Worm (Caenorhabditis elegans) whole organism, L3 larva: ENCODE measurements around the gene T26G10.1.

Source experiments
- R02D3.7 ChIP-seq: fragments of 150-350 bp; optimal IDR thresholded peaks from 2 replicates; lab custom pipeline; 2014; ENCODE audit warnings: missing biosample characterization, missing genetic modification characterization
- ZK546.5 ChIP-seq: sonication (generic microtip); optimal IDR thresholded peaks from 2 replicates; lab custom pipeline; 2017; ENCODE audit warnings: missing biosample characterization, missing genetic modification characterization
- aly-2 ChIP-seq: fragments of 150-350 bp; optimal IDR thresholded peaks from 2 replicates; lab custom pipeline; 2014; ENCODE audit warnings: missing biosample characterization, missing genetic modification characterization
- ama-1 ChIP-seq: fragments of 150-350 bp; optimal IDR thresholded peaks from 2 replicates; lab custom pipeline; 2018
- ceh-16 ChIP-seq: sonication (generic microtip); optimal IDR thresholded peaks from 2 replicates; lab custom pipeline; 2017; ENCODE audit warnings: missing biosample characterization, missing genetic modification characterization
- ceh-28 ChIP-seq: fragments of 150-350 bp; optimal IDR thresholded peaks from 2 replicates; lab custom pipeline; 2014; ENCODE audit warnings: missing biosample characterization, missing genetic modification reagents, missing genetic modification characterization
- ceh-82 ChIP-seq: fragments of 150-350 bp; optimal IDR thresholded peaks from 2 replicates; lab custom pipeline; 2014; ENCODE audit warnings: missing biosample characterization, missing genetic modification characterization
- ceh-9 ChIP-seq: sonication (generic microtip); optimal IDR thresholded peaks from 2 replicates; lab custom pipeline; 2018; ENCODE audit warnings: missing biosample characterization, missing genetic modification characterization
- daf-12 ChIP-seq: fragments of 150-350 bp; optimal IDR thresholded peaks from 2 replicates; lab custom pipeline; 2014; ENCODE audit warnings: missing biosample characterization, missing genetic modification reagents, missing genetic modification characterization
- egl-27 ChIP-seq: sonication (generic microtip); optimal IDR thresholded peaks from 4 replicates; lab custom pipeline; 2017; ENCODE audit warnings: missing biosample characterization, missing genetic modification reagents, missing genetic modification characterization
- egl-5 ChIP-seq: fragments of 150-350 bp; optimal IDR thresholded peaks from 2 replicates; lab custom pipeline; 2017; ENCODE audit warnings: missing biosample characterization, missing genetic modification reagents, missing genetic modification characterization, inconsistent platforms
- elt-1 ChIP-seq: fragments of 150-350 bp; optimal IDR thresholded peaks from 2 replicates; lab custom pipeline; 2014; ENCODE audit warnings: missing biosample characterization, missing genetic modification characterization
- elt-2 ChIP-seq: sonication (generic microtip); optimal IDR thresholded peaks from 2 replicates; lab custom pipeline; 2016; ENCODE audit warnings: missing genetic modification reagents, mild to moderate bottlenecking, missing genetic modification characterization, missing compliant biosample characterization
- elt-3 ChIP-seq, 3 experiments: fragments of 150-350 bp in 1 of 3; sonication (generic microtip) in 2 of 3; optimal IDR thresholded peaks; 2 replicates in 2 of 3; 4 replicates in 1 of 3; lab custom pipeline; 2014 to 2017; ENCODE audit warnings: missing biosample characterization in 3 of 3, missing genetic modification characterization in 3 of 3
- eor-1 ChIP-seq, 2 experiments: fragments of 150-350 bp; optimal IDR thresholded peaks; 2 replicates each; lab custom pipeline; 2014 to 2018; ENCODE audit warnings: missing biosample characterization in 2 of 2, missing genetic modification characterization in 2 of 2
- fkh-10 ChIP-seq: sonication (generic microtip); optimal IDR thresholded peaks from 2 replicates; lab custom pipeline; 2017; ENCODE audit warnings: missing biosample characterization, missing genetic modification reagents, missing genetic modification characterization
- fkh-2 ChIP-seq: fragments of 150-350 bp; optimal IDR thresholded peaks from 2 replicates; lab custom pipeline; 2014; ENCODE audit warnings: missing biosample characterization, missing genetic modification reagents, missing genetic modification characterization
- fos-1 ChIP-seq: fragments of 150-350 bp; optimal IDR thresholded peaks from 2 replicates; lab custom pipeline; 2014; ENCODE audit warnings: missing biosample characterization, missing genetic modification characterization
- hmg-11 ChIP-seq: sonication (generic microtip); optimal IDR thresholded peaks from 2 replicates; lab custom pipeline; 2016; ENCODE audit warnings: missing genetic modification characterization, missing compliant biosample characterization
- jun-1 ChIP-seq: fragments of 150-350 bp; optimal IDR thresholded peaks from 2 replicates; lab custom pipeline; 2014; ENCODE audit warnings: missing biosample characterization, missing genetic modification reagents, missing genetic modification characterization
- lin-15B ChIP-seq: fragments of 150-350 bp; optimal IDR thresholded peaks from 2 replicates; lab custom pipeline; 2014; ENCODE audit warnings: missing biosample characterization, missing genetic modification characterization
- lin-39 ChIP-seq: fragments of 150-350 bp; optimal IDR thresholded peaks from 2 replicates; lab custom pipeline; 2018; ENCODE audit warnings: missing biosample characterization, missing genetic modification reagents, missing genetic modification characterization
- lsy-12 ChIP-seq: sonication (generic microtip); optimal IDR thresholded peaks from 2 replicates; lab custom pipeline; 2016; ENCODE audit warnings: mild to moderate bottlenecking, missing genetic modification characterization, missing compliant biosample characterization
- mdl-1 ChIP-seq: fragments of 150-350 bp; optimal IDR thresholded peaks from 2 replicates; lab custom pipeline; 2014; ENCODE audit warnings: missing biosample characterization, missing genetic modification characterization
- mml-1 ChIP-seq: fragments of 150-350 bp; sonication (generic microtip); optimal IDR thresholded peaks from 3 replicates; lab custom pipeline; 2014; ENCODE audit warnings: missing biosample characterization, missing genetic modification characterization
- nfya-1 ChIP-seq: sonication (generic microtip); optimal IDR thresholded peaks from 2 replicates; lab custom pipeline; 2017; ENCODE audit warnings: missing genetic modification characterization, mild to moderate bottlenecking, missing compliant biosample characterization, antibody characterized with exemption, moderate library complexity; ENCODE audit not compliant: insufficient read depth
- nhr-11 ChIP-seq: fragments of 150-350 bp; optimal IDR thresholded peaks from 2 replicates; lab custom pipeline; 2014; ENCODE audit warnings: missing biosample characterization, missing genetic modification characterization
- nhr-12 ChIP-seq: fragments of 150-350 bp; optimal IDR thresholded peaks from 2 replicates; lab custom pipeline; 2014; ENCODE audit warnings: missing biosample characterization, missing genetic modification characterization
- nhr-23 ChIP-seq: fragments of 150-350 bp; optimal IDR thresholded peaks from 2 replicates; lab custom pipeline; 2014; ENCODE audit warnings: missing biosample characterization, missing genetic modification reagents, missing genetic modification characterization
- nhr-237 ChIP-seq: fragments of 150-350 bp; optimal IDR thresholded peaks from 2 replicates; lab custom pipeline; 2014; ENCODE audit warnings: missing biosample characterization, missing genetic modification characterization
- nhr-25 ChIP-seq: sonication (generic microtip); optimal IDR thresholded peaks from 2 replicates; lab custom pipeline; 2017; ENCODE audit warnings: missing biosample characterization, missing genetic modification characterization
- nhr-28 ChIP-seq: fragments of 150-350 bp; optimal IDR thresholded peaks from 2 replicates; lab custom pipeline; 2014; ENCODE audit warnings: missing biosample characterization, missing genetic modification characterization
- nhr-43 ChIP-seq: sonication (generic microtip); optimal IDR thresholded peaks from 2 replicates; lab custom pipeline; 2016; ENCODE audit warnings: mild to moderate bottlenecking, missing genetic modification characterization, missing compliant biosample characterization; ENCODE audit not compliant: poor library complexity, severe bottlenecking
- nhr-67 ChIP-seq: fragments of 150-350 bp; optimal IDR thresholded peaks from 2 replicates; lab custom pipeline; 2014; ENCODE audit warnings: missing biosample characterization, missing genetic modification characterization
- nhr-76 ChIP-seq: fragments of 150-350 bp; sonication (generic microtip); optimal IDR thresholded peaks from 5 replicates; lab custom pipeline; 2014; ENCODE audit warnings: missing biosample characterization, missing genetic modification characterization
- nhr-77 ChIP-seq: fragments of 150-350 bp; optimal IDR thresholded peaks from 2 replicates; lab custom pipeline; 2014; ENCODE audit warnings: missing biosample characterization, missing genetic modification characterization
- pha-4 ChIP-seq: fragments of 150-350 bp; optimal IDR thresholded peaks from 2 replicates; lab custom pipeline; 2014; ENCODE audit warnings: missing biosample characterization, missing genetic modification reagents, missing genetic modification characterization
- pqm-1 ChIP-seq: fragments of 150-350 bp; optimal IDR thresholded peaks from 2 replicates; lab custom pipeline; 2017; ENCODE audit warnings: missing biosample characterization, missing genetic modification characterization, inconsistent platforms
- sea-2 ChIP-seq: fragments of 150-350 bp; sonication (generic microtip); optimal IDR thresholded peaks from 4 replicates; lab custom pipeline; 2014; ENCODE audit warnings: missing biosample characterization, missing genetic modification reagents, missing genetic modification characterization
- skn-1 ChIP-seq: fragments of 150-350 bp; optimal IDR thresholded peaks from 2 replicates; lab custom pipeline; 2014; ENCODE audit warnings: missing biosample characterization, missing genetic modification characterization
- snpc-4 ChIP-seq: fragments of 150-350 bp; optimal IDR thresholded peaks from 2 replicates; lab custom pipeline; 2014; ENCODE audit warnings: missing biosample characterization, missing genetic modification characterization
- tbx-2 ChIP-seq: sonication (generic microtip); optimal IDR thresholded peaks from 2 replicates; lab custom pipeline; 2016; ENCODE audit warnings: mild to moderate bottlenecking, missing genetic modification characterization, missing compliant biosample characterization
- unc-39 ChIP-seq: sonication (generic microtip); optimal IDR thresholded peaks from 4 replicates; lab custom pipeline; 2017; ENCODE audit warnings: missing biosample characterization, missing genetic modification characterization
- unc-62 ChIP-seq: fragments of 150-350 bp; sonication (generic microtip); optimal IDR thresholded peaks from 4 replicates; lab custom pipeline; 2014; ENCODE audit warnings: missing biosample characterization, missing genetic modification reagents, missing genetic modification characterization
- zag-1 ChIP-seq: fragments of 150-350 bp; optimal IDR thresholded peaks from 2 replicates; lab custom pipeline; 2014; ENCODE audit warnings: missing biosample characterization, missing genetic modification characterization
- ztf-11 ChIP-seq: fragments of 150-350 bp; optimal IDR thresholded peaks from 2 replicates; lab custom pipeline; 2014; ENCODE audit warnings: missing biosample characterization, missing genetic modification characterization
- ztf-4 ChIP-seq: fragments of 150-350 bp; optimal IDR thresholded peaks from 2 replicates; lab custom pipeline; 2014; ENCODE audit warnings: missing biosample characterization, missing genetic modification characterization

T26G10.1 gene

ce11 chrIII:9406600-9406999 lies at the start of gene T26G10.1:
T26G10.1 (minus strand) TSS chrIII:9406641.
- TF ChIP-seq ztf-4 (no peak), lin-39 (tag; lab: Kevin White, UChicago) (peak; percentile 31), R02D3.7 (tag; lab: Kevin White, UChicago) (peak; percentile 97), nhr-11 (tag; lab: Kevin White, UChicago) (no peak), nhr-12 (tag; lab: Kevin White, UChicago) (no peak), pqm-1 (tag; lab: Kevin White, UChicago) (peak; percentile 19), mml-1 (no peak), lin-15B (peak; percentile 95), pha-4 (peak; percentile 40), ceh-16 (tag; lab: Kevin White, UChicago) (no peak), eor-1 (tag; optimal IDR thresholded peaks at IDR 0.05; lab: Kevin White, UChicago) (no peak), snpc-4 (tag; lab: Kevin White, UChicago) (peak; percentile 80), hmg-11 (tag; lab: Kevin White, UChicago) (peak; percentile 30), jun-1 (peak; percentile 19), unc-39 (tag; lab: Kevin White, UChicago) (no peak), nhr-43 (tag; lab: Kevin White, UChicago) (peak; percentile 59), ZK546.5 (no peak), ama-1 (no peak), egl-27 (tag; lab: Kevin White, UChicago) (no peak), ceh-28 (tag; lab: Kevin White, UChicago) (peak; percentile 55), fkh-10 (GFP tag; lab: Kevin White, UChicago) (peak; percentile 7), zag-1 (tag; lab: Kevin White, UChicago) (no peak), tbx-2 (tag; lab: Kevin White, UChicago) (peak; percentile 19), elt-2 (tag; lab: Kevin White, UChicago) (peak; percentile 31), aly-2 (no peak), nhr-28 (tag; lab: Kevin White, UChicago) (no peak), nhr-237 (tag; lab: Kevin White, UChicago) (no peak), nhr-76 (tag; lab: Kevin White, UChicago) (no peak), nhr-23 (tag; lab: Kevin White, UChicago) (peak; percentile 61), nfya-1 (tag; lab: Kevin White, UChicago) (peak; percentile 73), nhr-67 (tag; lab: Kevin White, UChicago) (no peak), ceh-9 (tag; lab: Kevin White, UChicago) (no peak), skn-1 (tag; lab: Kevin White, UChicago) (peak; percentile 31), fkh-2 (tag; lab: Kevin White, UChicago) (no peak), unc-62 (no peak), daf-12 (tag; lab: Kevin White, UChicago) (no peak), lsy-12 (tag; lab: Kevin White, UChicago) (peak; percentile 9), ceh-82 (tag; lab: Kevin White, UChicago) (no peak), fos-1 (tag; lab: Kevin White, UChicago) (no peak), mdl-1 (tag; lab: Kevin White, UChicago) (no peak), nhr-77 (tag; lab: Kevin White, UChicago) (peak; percentile 52), elt-3 (tag; optimal IDR thresholded peaks at IDR 0.05; lab: Kevin White, UChicago) (no peak), elt-1 (tag; lab: Kevin White, UChicago) (no peak), nhr-25 (tag; lab: Kevin White, UChicago) (peak; percentile 41), sea-2 (GFP tag; lab: Kevin White, UChicago) (no peak), ztf-11 (tag; lab: Kevin White, UChicago) (no peak), egl-5 (no peak)
